Fruit fly (Drosophila melanogaster): ENCODE data around the gene CG33340.

The CG33340 gene

dm6 chr3R:24359957-24360356 is 3.0 kb upstream of the CG33340 start, which contains the start of gene CG18528:
TSS of gene CG18528 (minus strand) at chr3R:24360144.
- TF ChIP-seq foxo (GFP tag; optimal IDR thresholded peaks at IDR 0.05) (no peak), Myc (optimal IDR thresholded peaks at IDR 0.05) (peak; percentile 57)

- TF ChIP-seq Rel (GFP tag; optimal IDR thresholded peaks at IDR 0.05) = no peak
- TF ChIP-seq Rel (tag; optimal IDR thresholded peaks at IDR 0.05) = no peak
- no peak for TF ChIP-seq CG32264 (GFP tag; optimal IDR thresholded peaks at IDR 0.05)
- no peak for TF ChIP-seq HLH106 (tag; optimal IDR thresholded peaks at IDR 0.05)
- no peak for TF ChIP-seq tai (GFP tag; optimal IDR thresholded peaks at IDR 0.05)
- no peak for TF ChIP-seq psq (GFP tag; optimal IDR thresholded peaks at IDR 0.05)
- TF ChIP-seq Hnf4 (GFP tag; optimal IDR thresholded peaks at IDR 0.05) = no peak
- no peak for TF ChIP-seq N (GFP tag; optimal IDR thresholded peaks at IDR 0.05)
- no peak for TF ChIP-seq usp (GFP tag; optimal IDR thresholded peaks at IDR 0.05)
- TF ChIP-seq OdsH (GFP tag; optimal IDR thresholded peaks at IDR 0.05) = no peak
- TF ChIP-seq ey (GFP tag; optimal IDR thresholded peaks at IDR 0.05) = no peak
- no peak for TF ChIP-seq Mio (GFP tag; optimal IDR thresholded peaks at IDR 0.05)
- no peak for TF ChIP-seq brk (GFP tag; optimal IDR thresholded peaks at IDR 0.05)
Observed at dm6 chr3R:24361583-24361982, 1.4 kb upstream of the CG33340 start, which contains the start of the genes CG5762 and CG33339. TSS of gene CG5762 (minus strand) at chr3R:24361683. TSS of gene CG33339 (plus strand) at chr3R:24361847.

dm6 chr3R:24364880-24365604 is 2.1 kb downstream of the CG33340 start, which contains the start of the genes CG17784 and CG13613:
TSS of gene CG17784 (minus strand) at chr3R:24364980.
TSS of gene CG13613 (plus strand) at chr3R:24365554.
- TF ChIP-seq lola (GFP tag; optimal IDR thresholded peaks at IDR 0.05) = no peak

DNA sequence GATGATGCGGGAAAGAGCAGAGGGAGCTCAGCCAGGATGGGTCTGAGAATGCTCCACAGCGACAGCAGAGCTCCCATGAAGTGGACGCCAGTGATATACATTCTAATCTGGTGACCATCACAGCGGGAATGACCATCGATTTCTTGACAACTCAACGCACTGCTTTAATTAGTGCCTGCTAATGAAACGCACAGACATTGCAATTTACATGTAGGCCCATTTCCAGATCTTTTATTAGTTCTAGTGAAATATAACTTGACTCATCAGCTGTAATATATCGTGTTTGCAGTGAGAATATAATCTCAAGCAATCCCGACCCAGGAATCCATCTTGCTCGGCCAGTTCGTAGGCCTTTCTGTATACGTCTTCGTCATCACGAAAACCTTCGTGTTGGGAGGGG is 4.2 kb downstream of the CG33340 start, which contains the start of gene CG42811:
Gene CG42811 (minus strand): TSS at position 101 of the 400 bp plus-strand sequence.
- no peak for TF ChIP-seq psq (GFP tag; optimal IDR thresholded peaks at IDR 0.05)
- no peak for TF ChIP-seq dmrt93B (GFP tag; optimal IDR thresholded peaks at IDR 0.05)
- TF ChIP-seq dsf (GFP tag; optimal IDR thresholded peaks at IDR 0.05; ENCODE audit: borderline replicate concordance) = no peak
- no peak for TF ChIP-seq h (GFP tag; optimal IDR thresholded peaks at IDR 0.05)
- TF ChIP-seq CG32264 (GFP tag; optimal IDR thresholded peaks at IDR 0.05) = no peak
- no peak for TF ChIP-seq Hr78 (GFP tag; optimal IDR thresholded peaks at IDR 0.05)

DNA sequence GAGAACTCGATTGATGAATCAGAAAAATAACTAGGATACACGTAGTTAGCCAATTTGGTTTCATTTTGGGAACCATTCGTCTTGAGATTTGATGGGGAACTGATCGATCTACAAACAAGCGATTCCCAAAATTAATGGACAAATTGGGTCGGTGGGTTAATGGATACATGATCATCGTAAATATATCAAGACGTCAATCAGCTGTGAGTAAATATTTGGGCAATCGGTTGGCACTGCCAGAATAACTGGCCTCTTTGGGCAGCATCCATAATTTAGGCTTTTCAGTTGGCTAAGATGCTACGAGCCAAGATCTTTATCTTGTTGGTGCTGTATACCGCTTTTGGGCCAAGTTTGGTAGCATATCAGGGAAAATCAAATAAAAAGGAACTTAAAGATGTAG is 5.1 kb downstream of the CG33340 start, which contains the start of the genes CG42812 and CG33341:
Gene CG42812 (minus strand): TSS at position 101 of the 400 bp plus-strand sequence.
Gene CG33341 (plus strand): TSS at position 295 of the 400 bp plus-strand sequence.
- no peak for TF ChIP-seq Rel (GFP tag; optimal IDR thresholded peaks at IDR 0.05)
- TF ChIP-seq Rel (tag; optimal IDR thresholded peaks at IDR 0.05) = no peak
- TF ChIP-seq tai (GFP tag; optimal IDR thresholded peaks at IDR 0.05) = no peak
- TF ChIP-seq CG9705 (GFP tag; optimal IDR thresholded peaks at IDR 0.05) = no peak
- TF ChIP-seq dsf (GFP tag; optimal IDR thresholded peaks at IDR 0.05; ENCODE audit: borderline replicate concordance) = no peak
- no peak for TF ChIP-seq GATAd (GFP tag; optimal IDR thresholded peaks at IDR 0.05)
- TF ChIP-seq dmrt93B (GFP tag; optimal IDR thresholded peaks at IDR 0.05) = no peak
- TF ChIP-seq lola (GFP tag; optimal IDR thresholded peaks at IDR 0.05) = no peak
- no peak for TF ChIP-seq Hr78 (GFP tag; optimal IDR thresholded peaks at IDR 0.05)
- no peak for TF ChIP-seq foxo (GFP tag; optimal IDR thresholded peaks at IDR 0.05)
- no peak for TF ChIP-seq Sp1 (GFP tag; optimal IDR thresholded peaks at IDR 0.05)
- TF ChIP-seq N (GFP tag; optimal IDR thresholded peaks at IDR 0.05) = no peak

dm6 chr3R:24369268-24369667 is 6.3 kb downstream of the CG33340 start, which contains the start of gene CG13614:
TSS of gene CG13614 (plus strand) at chr3R:24369568.
- TF ChIP-seq dl (GFP tag; optimal IDR thresholded peaks at IDR 0.05; ENCODE audit: insufficient read depth in 1 of 2, partially characterized antibody in 2 of 2) = no peak
- no peak for TF ChIP-seq brk (GFP tag; optimal IDR thresholded peaks at IDR 0.05)
- no peak for TF ChIP-seq CrebA (GFP tag; optimal IDR thresholded peaks at IDR 0.05; ENCODE audit: borderline replicate concordance)
- TF ChIP-seq lola (GFP tag; optimal IDR thresholded peaks at IDR 0.05) = no peak
- TF ChIP-seq Dif (GFP tag; optimal IDR thresholded peaks at IDR 0.05; ENCODE audit: partially characterized antibody) = no peak
- no peak for TF ChIP-seq Jra (GFP tag; optimal IDR thresholded peaks at IDR 0.05)
- no peak for TF ChIP-seq CG9705 (GFP tag; optimal IDR thresholded peaks at IDR 0.05)
- no peak for TF ChIP-seq Rel (GFP tag; optimal IDR thresholded peaks at IDR 0.05)
- TF ChIP-seq Rel (tag; optimal IDR thresholded peaks at IDR 0.05) = no peak
- no peak for TF ChIP-seq psq (GFP tag; optimal IDR thresholded peaks at IDR 0.05)
- TF ChIP-seq rgr (GFP tag; optimal IDR thresholded peaks at IDR 0.05) = no peak
- no peak for TF ChIP-seq Hr78 (GFP tag; optimal IDR thresholded peaks at IDR 0.05)
- TF ChIP-seq GATAd (GFP tag; optimal IDR thresholded peaks at IDR 0.05) = no peak
- TF ChIP-seq br (GFP tag; optimal IDR thresholded peaks at IDR 0.05) = no peak

Measured in whole organism, wandering third instar larva.